Worm (Caenorhabditis elegans) whole organism, young adult: ENCODE results near the gene syg-1.
A peak's percentile ranks its signal among the peaks of the same experiment; 100 is the strongest.

ENCODE experiments used
- C17E4.6 ChIP-seq: fragments of 200-800 bp; sonication (Bioruptor generic); IDR thresholded peaks from 2 replicates; pipeline ENCODE4 v1.3.6; 2022; ENCODE audit warnings: missing genetic modification reagents, missing genetic modification characterization, missing compliant biosample characterization
- F57A8.1 ChIP-seq: fragments of 200-800 bp; sonication (Bioruptor generic); optimal IDR thresholded peaks from 2 replicates; lab custom pipeline; 2018; ENCODE audit warnings: mild to moderate bottlenecking, missing genetic modification characterization, moderate library complexity, missing compliant biosample characterization
- Y53G8AR.9 ChIP-seq: fragments of 200-800 bp; sonication (Bioruptor generic); conservative IDR thresholded peaks from 2 replicates; pipeline ENCODE4 v1.3.6; 2022; ENCODE audit warnings: missing genetic modification reagents, missing genetic modification characterization, missing compliant biosample characterization
- ccch-3 ChIP-seq: fragments of 200-800 bp; sonication (Bioruptor generic); optimal IDR thresholded peaks from 2 replicates; lab custom pipeline; 2018; ENCODE audit warnings: mild to moderate bottlenecking, missing genetic modification characterization, missing compliant biosample characterization
- cebp-1 ChIP-seq, 2 experiments: fragments of 200-800 bp in 1 of 2; sonication (Bioruptor generic) in 1 of 2; sonication (generic microtip) in 1 of 2; IDR thresholded peaks in 1 of 2; optimal IDR thresholded peaks in 1 of 2; 2 replicates each; pipeline versions ENCODE4 v1.3.6 to Lab custom; 2017 to 2022; ENCODE audit warnings: missing compliant biosample characterization in 2 of 2, missing genetic modification characterization in 2 of 2, mild to moderate bottlenecking in 1 of 2, missing genetic modification reagents in 1 of 2, moderate library complexity in 1 of 2
- egrh-3 ChIP-seq: fragments of 200-800 bp; sonication (Bioruptor generic); IDR thresholded peaks from 2 replicates; pipeline ENCODE4 v1.3.6; 2022; ENCODE audit warnings: missing genetic modification reagents, missing genetic modification characterization, missing compliant biosample characterization
- fkh-3 ChIP-seq: sonication (generic microtip); optimal IDR thresholded peaks from 2 replicates; lab custom pipeline; 2016; ENCODE audit warnings: mild to moderate bottlenecking, missing genetic modification characterization, missing compliant biosample characterization
- mel-28 ChIP-seq: sonication (generic microtip); optimal IDR thresholded peaks from 2 replicates; lab custom pipeline; 2016; ENCODE audit warnings: borderline replicate concordance, mild to moderate bottlenecking, missing genetic modification characterization, missing compliant biosample characterization
- nhr-90 ChIP-seq: sonication (generic microtip); optimal IDR thresholded peaks from 2 replicates; lab custom pipeline; 2016; ENCODE audit warnings: missing genotype, mild to moderate bottlenecking, missing genetic modification characterization, missing compliant biosample characterization
- sdz-38 ChIP-seq: sonication (generic microtip); optimal IDR thresholded peaks from 2 replicates; lab custom pipeline; 2016; ENCODE audit warnings: missing genotype, missing genetic modification characterization, missing compliant biosample characterization
- sea-2 ChIP-seq: fragments of 200-800 bp; sonication (Bioruptor generic); IDR thresholded peaks from 2 replicates; pipeline ENCODE4 v1.3.6; 2022; ENCODE audit warnings: missing genetic modification characterization, missing compliant biosample characterization
- snpc-1.1 ChIP-seq: sonication (generic microtip); optimal IDR thresholded peaks from 2 replicates; lab custom pipeline; 2017; ENCODE audit warnings: missing genetic modification characterization, mild to moderate bottlenecking, missing compliant biosample characterization, antibody characterized with exemption, moderate library complexity, missing genotype, missing genetic modification reagents; ENCODE audit not compliant: insufficient read depth
- snpc-4 ChIP-seq, 5 experiments: fragments of 150-350 bp in 1 of 5; sonication (generic microtip) in 4 of 5; optimal IDR thresholded peaks; 2 replicates each; lab custom pipeline; 2014 to 2018; ENCODE audit warnings: missing genetic modification characterization in 5 of 5, missing biosample characterization in 3 of 5, antibody characterized with exemption in 2 of 5, mild to moderate bottlenecking in 2 of 5, missing compliant biosample characterization in 2 of 5, missing genotype in 2 of 5, moderate library complexity in 2 of 5, missing genetic modification reagents in 1 of 5
- ztf-18 ChIP-seq: sonication (generic microtip); optimal IDR thresholded peaks from 2 replicates; lab custom pipeline; 2016; ENCODE audit warnings: missing genotype, mild to moderate bottlenecking, missing genetic modification characterization, missing compliant biosample characterization

Gene syg-1

DNA sequence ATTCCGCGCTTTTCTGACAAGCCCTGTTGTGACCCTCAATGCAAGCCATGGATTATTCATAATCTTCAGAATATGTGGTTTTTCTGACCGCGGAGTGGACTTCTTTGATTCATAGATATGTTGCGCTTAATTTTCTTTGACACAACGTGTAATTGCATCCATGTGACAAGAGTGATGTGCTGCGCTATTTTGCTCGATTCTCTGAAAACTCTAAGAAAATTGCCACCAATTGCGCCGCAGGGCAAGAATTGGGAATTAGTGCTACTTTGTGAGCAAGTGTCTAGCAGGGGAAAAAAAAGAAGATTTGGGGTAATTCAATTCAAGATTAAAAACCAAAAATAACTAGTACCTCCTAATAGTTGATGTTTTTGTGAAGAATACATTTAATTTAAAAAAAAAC, 51.1 kb downstream of the syg-1 start (continued):
- TF ChIP-seq egrh-3 (GFP tag; lab: Robert Waterston, UW) (no peak), F57A8.1 (GFP tag; lab: Kevin White, UChicago) (no peak), C17E4.6 (GFP tag; lab: Robert Waterston, UW) (no peak), ccch-3 (GFP tag; lab: Kevin White, UChicago) (no peak), nhr-90 (tag; lab: Kevin White, UChicago) (no peak), ztf-18 (tag; lab: Kevin White, UChicago) (no peak)

DNA sequence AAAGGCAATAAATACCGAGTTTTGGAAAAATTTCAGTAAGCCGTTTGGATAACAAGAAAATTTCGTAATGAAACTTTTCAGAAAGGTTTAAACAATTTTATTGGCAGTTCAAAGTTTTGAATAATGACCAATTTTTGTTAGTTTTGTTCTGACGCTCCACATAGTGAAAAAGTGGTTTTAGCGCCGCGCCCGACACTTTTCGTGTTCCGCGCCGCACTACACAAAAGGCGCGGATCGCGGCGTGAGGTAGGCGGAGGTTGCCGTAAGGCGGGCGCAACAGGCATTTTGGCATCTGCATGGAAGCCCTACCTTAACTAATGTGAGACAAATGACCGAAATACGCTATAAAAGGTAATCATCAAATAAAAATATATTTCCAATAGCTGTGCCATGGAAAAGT, 53.4 kb downstream of the syg-1 start:
- no peak for TF ChIP-seq Y53G8AR.9 (GFP tag; lab: Robert Waterston, UW)
- TF ChIP-seq snpc-4 (GFP tag; optimal IDR thresholded peaks at IDR 0.05; lab: Kevin White, UChicago) = no peak
- TF ChIP-seq snpc-4 (tag; optimal IDR thresholded peaks at IDR 0.05; lab: Kevin White, UChicago) = peak in 2 of 4 experiments; percentile 52 to 76
- no peak for TF ChIP-seq sea-2 (GFP tag; lab: Robert Waterston, UW)
- peak; percentile 42 for TF ChIP-seq snpc-1.1 (tag; lab: Kevin White, UChicago)
- no peak for TF ChIP-seq fkh-3 (tag; lab: Kevin White, UChicago)
- TF ChIP-seq C17E4.6 (GFP tag; lab: Robert Waterston, UW) = no peak
- TF ChIP-seq ccch-3 (GFP tag; lab: Kevin White, UChicago) = no peak

DNA sequence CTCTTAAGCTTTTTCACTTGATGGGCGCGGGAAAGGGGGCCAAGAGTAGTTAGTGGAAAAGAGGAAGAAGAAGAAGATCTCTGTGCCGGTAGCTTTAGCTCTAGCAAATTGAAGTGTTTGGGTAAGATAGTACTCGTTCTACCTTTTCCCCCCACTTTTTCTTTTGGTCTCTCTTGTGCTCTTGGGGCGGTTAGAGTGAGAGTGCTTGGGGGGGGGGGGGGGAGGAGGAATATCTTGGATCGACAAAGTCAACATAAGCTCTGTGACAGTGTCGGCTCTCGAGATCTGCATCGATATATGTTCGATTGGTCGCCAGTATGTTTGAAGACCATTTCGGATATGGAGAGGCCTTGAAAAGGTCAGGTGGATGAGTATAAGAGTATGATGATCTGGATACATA, 55.3 kb downstream of the syg-1 start, which contains the start of gene fox-1:
Gene fox-1, minus strand, starts transcription at position 101 of the 400 bp plus-strand sequence.
- no peak for TF ChIP-seq cebp-1 (GFP tag; IDR thresholded peaks at IDR 0.05; lab: Robert Waterston, UW)
- TF ChIP-seq cebp-1 (tag; optimal IDR thresholded peaks at IDR 0.05; lab: Kevin White, UChicago) = no peak
- TF ChIP-seq snpc-1.1 (tag; lab: Kevin White, UChicago) = no peak
- TF ChIP-seq sdz-38 (tag; lab: Kevin White, UChicago) = no peak
- TF ChIP-seq mel-28 (tag; lab: Kevin White, UChicago) = no peak
- TF ChIP-seq, all 124 proteins: peak for 0
